Fruit fly (Drosophila melanogaster) whole organism, embryonic: ENCODE measurements around the gene CaMKII.

Experiments used
- BEAF-32 ChIP-seq: fragments of 200-800 bp; sonication (Bioruptor generic); optimal IDR thresholded peaks from 3 replicates; lab custom pipeline; 2017; ENCODE audit warnings: missing biosample characterization, missing genetic modification characterization, mild to moderate bottlenecking, moderate library complexity, missing genetic modification reagents
- BtbVII ChIP-seq: fragments of 200-800 bp; sonication (Bioruptor generic); optimal IDR thresholded peaks from 3 replicates; lab custom pipeline; 2017; ENCODE audit warnings: missing biosample characterization, mild to moderate bottlenecking, missing genetic modification characterization
- CG10267 ChIP-seq: fragments of 200-800 bp; sonication (Bioruptor generic); optimal IDR thresholded peaks from 2 replicates; lab custom pipeline; 2018; ENCODE audit warnings: missing biosample characterization, mild to moderate bottlenecking, missing genetic modification characterization, moderate library complexity
- CG10979 ChIP-seq: fragments of 200-800 bp; sonication (Bioruptor generic); optimal IDR thresholded peaks from 2 replicates; lab custom pipeline; 2018; ENCODE audit warnings: missing biosample characterization, mild to moderate bottlenecking, missing genetic modification characterization, moderate library complexity
- CG11504 ChIP-seq: fragments of 200-800 bp; sonication (Bioruptor generic); optimal IDR thresholded peaks from 3 replicates; lab custom pipeline; 2019; ENCODE audit warnings: missing biosample characterization, mild to moderate bottlenecking, missing genetic modification characterization, moderate library complexity
- CG11723 ChIP-seq: fragments of 200-800 bp; sonication (Bioruptor generic); optimal IDR thresholded peaks from 2 replicates; lab custom pipeline; 2017; ENCODE audit warnings: missing biosample characterization, mild to moderate bottlenecking, missing genetic modification characterization
- CG12391 ChIP-seq: fragments of 200-800 bp; sonication (Bioruptor generic); optimal IDR thresholded peaks from 3 replicates; lab custom pipeline; 2018; ENCODE audit warnings: missing biosample characterization, mild to moderate bottlenecking, missing genetic modification characterization, moderate library complexity
- CG13424 ChIP-seq: fragments of 200-800 bp; sonication (Bioruptor generic); optimal IDR thresholded peaks from 2 replicates; lab custom pipeline; 2019; ENCODE audit warnings: missing biosample characterization, mild to moderate bottlenecking, missing genetic modification characterization, moderate library complexity
- CG1603 ChIP-seq: fragments of 200-800 bp; sonication (Bioruptor generic); optimal IDR thresholded peaks from 2 replicates; lab custom pipeline; 2019; ENCODE audit warnings: missing biosample characterization, mild to moderate bottlenecking, missing genetic modification characterization, moderate library complexity
- CG17361 ChIP-seq: fragments of 200-800 bp; sonication (Bioruptor generic); IDR thresholded peaks from 3 replicates; pipeline ENCODE4 v1.3.6; 2022; ENCODE audit warnings: missing biosample characterization, missing genetic modification characterization
- CG17802 ChIP-seq: fragments of 200-800 bp; sonication (Bioruptor generic); optimal IDR thresholded peaks from 2 replicates; lab custom pipeline; 2018; ENCODE audit warnings: missing biosample characterization, mild to moderate bottlenecking, missing genetic modification characterization, moderate library complexity
- CG17829 ChIP-seq: fragments of 200-800 bp; optimal IDR thresholded peaks from 2 replicates; lab custom pipeline; 2019; ENCODE audit warnings: missing biosample characterization, mild to moderate bottlenecking, missing genetic modification characterization, moderate library complexity
- CG2116 ChIP-seq: fragments of 200-800 bp; sonication (Bioruptor generic); optimal IDR thresholded peaks from 3 replicates; lab custom pipeline; 2018; ENCODE audit warnings: missing biosample characterization, mild to moderate bottlenecking, missing genetic modification characterization
- CG2120 ChIP-seq: fragments of 200-800 bp; sonication (Bioruptor generic); optimal IDR thresholded peaks from 3 replicates; lab custom pipeline; 2016; ENCODE audit warnings: missing biosample characterization, missing genetic modification characterization
- CG30020 ChIP-seq: fragments of 200-800 bp; optimal IDR thresholded peaks from 2 replicates; lab custom pipeline; 2019; ENCODE audit warnings: missing biosample characterization, mild to moderate bottlenecking, missing genetic modification characterization, moderate library complexity
- CG30403 ChIP-seq: fragments of 200-800 bp; sonication (Bioruptor generic); optimal IDR thresholded peaks from 3 replicates; lab custom pipeline; 2016; ENCODE audit warnings: missing biosample characterization, missing genetic modification characterization
- CG33213 ChIP-seq: fragments of 200-800 bp; sonication (Bioruptor generic); optimal IDR thresholded peaks from 3 replicates; lab custom pipeline; 2016; ENCODE audit warnings: missing biosample characterization, missing genetic modification characterization
- CG3995 ChIP-seq: fragments of 200-800 bp; sonication (Bioruptor generic); optimal IDR thresholded peaks from 3 replicates; lab custom pipeline; 2016; ENCODE audit warnings: missing biosample characterization, missing genetic modification characterization
- CG8924 ChIP-seq: fragments of 200-800 bp; optimal IDR thresholded peaks from 3 replicates; lab custom pipeline; 2019; ENCODE audit warnings: missing biosample characterization, mild to moderate bottlenecking, missing genetic modification characterization, moderate library complexity
- CoRest ChIP-seq: fragments of 200-800 bp; sonication (Bioruptor generic); optimal IDR thresholded peaks from 3 replicates; lab custom pipeline; 2018; ENCODE audit warnings: missing biosample characterization, mild to moderate bottlenecking, missing genetic modification characterization, moderate library complexity
- Dfd ChIP-seq, 2 experiments: fragments of >200 bp; optimal IDR thresholded peaks; 2 replicates each; lab custom pipeline; 2017; ENCODE audit warnings: missing biosample characterization in 2 of 2, missing genetic modification characterization in 2 of 2
- Eip74EF ChIP-seq, 2 experiments: fragments of 200-800 bp in 1 of 2; fragments of >200 bp in 1 of 2; sonication (Bioruptor generic) in 1 of 2; optimal IDR thresholded peaks; 2 replicates each; lab custom pipeline; 2017 to 2019; ENCODE audit warnings: missing biosample characterization in 2 of 2, missing genetic modification characterization in 2 of 2, mild to moderate bottlenecking in 1 of 2, moderate library complexity in 1 of 2
- Elba2 ChIP-seq: fragments of 200-800 bp; sonication (Bioruptor generic); optimal IDR thresholded peaks from 3 replicates; lab custom pipeline; 2016; ENCODE audit warnings: missing biosample characterization, missing genetic modification characterization
- Ets65A ChIP-seq: fragments of 200-800 bp; sonication (Bioruptor generic); peaks from one replicate; lab custom pipeline; 2016; ENCODE audit warnings: missing biosample characterization, missing genetic modification characterization
- Ets97D ChIP-seq: fragments of 200-800 bp; sonication (Bioruptor generic); optimal IDR thresholded peaks from 3 replicates; lab custom pipeline; 2016; ENCODE audit warnings: missing biosample characterization, missing genetic modification characterization
- Fer1 ChIP-seq: fragments of 200-800 bp; sonication (Bioruptor generic); optimal IDR thresholded peaks from 2 replicates; lab custom pipeline; 2017; ENCODE audit warnings: missing biosample characterization, mild to moderate bottlenecking, missing genetic modification characterization
- Hsf ChIP-seq: fragments of 200-800 bp; sonication (Bioruptor generic); optimal IDR thresholded peaks from 3 replicates; lab custom pipeline; 2016; ENCODE audit warnings: missing biosample characterization, missing genetic modification characterization
- MESR4 ChIP-seq: fragments of 200-800 bp; sonication (Bioruptor generic); optimal IDR thresholded peaks from 2 replicates; lab custom pipeline; 2018; ENCODE audit warnings: missing biosample characterization, mild to moderate bottlenecking, missing genetic modification characterization, moderate library complexity
- Nf-YC ChIP-seq: fragments of 200-800 bp; optimal IDR thresholded peaks from 3 replicates; lab custom pipeline; 2019; ENCODE audit warnings: missing biosample characterization, mild to moderate bottlenecking, missing genetic modification characterization, moderate library complexity
- Pdp1 ChIP-seq, 2 experiments: fragments of 200-800 bp; sonication (Bioruptor generic); optimal IDR thresholded peaks; 3 replicates each; lab custom pipeline; 2016; ENCODE audit warnings: missing biosample characterization in 2 of 2, missing genetic modification characterization in 2 of 2, mild to moderate bottlenecking in 1 of 2, moderate library complexity in 1 of 2
- Sry-β ChIP-seq: fragments of 200-800 bp; sonication (Bioruptor generic); optimal IDR thresholded peaks from 2 replicates; lab custom pipeline; 2018; ENCODE audit warnings: missing biosample characterization, mild to moderate bottlenecking, missing genetic modification characterization, moderate library complexity
- YL-1 ChIP-seq: fragments of 200-800 bp; sonication (Bioruptor generic); optimal IDR thresholded peaks from 3 replicates; lab custom pipeline; 2017; ENCODE audit warnings: missing biosample characterization, mild to moderate bottlenecking, missing genetic modification characterization
- crol ChIP-seq: fragments of 200-800 bp; sonication (Bioruptor generic); IDR thresholded peaks from 2 replicates; pipeline ENCODE4 v1.3.6; 2022; ENCODE audit warnings: missing biosample characterization, missing genetic modification characterization
- dpn ChIP-seq, 2 experiments: fragments of 200-800 bp; sonication (Bioruptor generic); optimal IDR thresholded peaks; 3 replicates each; lab custom pipeline; 2016; ENCODE audit warnings: missing biosample characterization in 2 of 2, missing genetic modification characterization in 2 of 2
- eve ChIP-seq, 2 experiments: fragments of >200 bp; optimal IDR thresholded peaks; 2 replicates each; lab custom pipeline; 2017; ENCODE audit warnings: missing biosample characterization in 2 of 2, missing genetic modification characterization in 2 of 2
- ewg ChIP-seq: fragments of 200-800 bp; sonication (Bioruptor generic); optimal IDR thresholded peaks from 3 replicates; lab custom pipeline; 2017; ENCODE audit warnings: mild to moderate bottlenecking, missing biosample characterization, missing genetic modification reagents, missing genetic modification characterization
- gem ChIP-seq: fragments of 200-800 bp; sonication (Bioruptor generic); optimal IDR thresholded peaks from 2 replicates; lab custom pipeline; 2019; ENCODE audit warnings: missing biosample characterization, mild to moderate bottlenecking, missing genetic modification characterization, moderate library complexity
- gsb-n ChIP-seq: fragments of 200-800 bp; sonication (Bioruptor generic); optimal IDR thresholded peaks from 3 replicates; lab custom pipeline; 2018; ENCODE audit warnings: missing biosample characterization, mild to moderate bottlenecking, missing genetic modification characterization
- lilli ChIP-seq: fragments of 200-800 bp; sonication (Bioruptor generic); optimal IDR thresholded peaks from 3 replicates; lab custom pipeline; 2016; ENCODE audit warnings: missing biosample characterization, missing genetic modification characterization
- lola ChIP-seq, 3 experiments: fragments of >200 bp in 2 of 3; fragments of 200-800 bp in 1 of 3; sonication (Bioruptor generic) in 1 of 3; optimal IDR thresholded peaks; 2 replicates each; lab custom pipeline; 2017 to 2019; ENCODE audit warnings: missing biosample characterization in 3 of 3, missing genetic modification characterization in 3 of 3, mild to moderate bottlenecking in 1 of 3, moderate library complexity in 1 of 3
- nmo ChIP-seq: fragments of 200-800 bp; sonication (Bioruptor generic); optimal IDR thresholded peaks from 2 replicates; lab custom pipeline; 2018; ENCODE audit warnings: missing biosample characterization, mild to moderate bottlenecking, missing genetic modification characterization, moderate library complexity
- nom ChIP-seq: fragments of 200-800 bp; sonication (Bioruptor generic); optimal IDR thresholded peaks from 2 replicates; lab custom pipeline; 2017; ENCODE audit warnings: missing biosample characterization, missing genetic modification characterization, mild to moderate bottlenecking, moderate library complexity, missing genetic modification reagents
- otp ChIP-seq: fragments of 200-800 bp; sonication (Bioruptor generic); IDR thresholded peaks from 3 replicates; pipeline ENCODE4, ENCODE4 v1.3.6; 2022; ENCODE audit warnings: missing biosample characterization, missing genetic modification characterization
- pfk ChIP-seq: fragments of 200-800 bp; sonication (Bioruptor generic); optimal IDR thresholded peaks from 2 replicates; lab custom pipeline; 2018; ENCODE audit warnings: missing biosample characterization, mild to moderate bottlenecking, missing genetic modification characterization, moderate library complexity
- row ChIP-seq: fragments of 200-800 bp; sonication (Bioruptor generic); IDR thresholded peaks from 3 replicates; pipeline ENCODE4 v1.3.6; 2022; ENCODE audit warnings: missing biosample characterization, missing genetic modification characterization
- stc ChIP-seq: fragments of 200-800 bp; sonication (Bioruptor generic); IDR thresholded peaks from 2 replicates; pipeline ENCODE4 v1.3.6; 2022; ENCODE audit warnings: missing biosample characterization, missing genetic modification characterization
- sug ChIP-seq: fragments of 200-800 bp; optimal IDR thresholded peaks from 2 replicates; lab custom pipeline; 2019; ENCODE audit warnings: missing biosample characterization, mild to moderate bottlenecking, missing genetic modification characterization, moderate library complexity
- trem ChIP-seq: fragments of 200-800 bp; optimal IDR thresholded peaks from 3 replicates; lab custom pipeline; 2019; ENCODE audit warnings: missing biosample characterization, mild to moderate bottlenecking, missing genetic modification characterization, moderate library complexity

Gene CaMKII

DNA sequence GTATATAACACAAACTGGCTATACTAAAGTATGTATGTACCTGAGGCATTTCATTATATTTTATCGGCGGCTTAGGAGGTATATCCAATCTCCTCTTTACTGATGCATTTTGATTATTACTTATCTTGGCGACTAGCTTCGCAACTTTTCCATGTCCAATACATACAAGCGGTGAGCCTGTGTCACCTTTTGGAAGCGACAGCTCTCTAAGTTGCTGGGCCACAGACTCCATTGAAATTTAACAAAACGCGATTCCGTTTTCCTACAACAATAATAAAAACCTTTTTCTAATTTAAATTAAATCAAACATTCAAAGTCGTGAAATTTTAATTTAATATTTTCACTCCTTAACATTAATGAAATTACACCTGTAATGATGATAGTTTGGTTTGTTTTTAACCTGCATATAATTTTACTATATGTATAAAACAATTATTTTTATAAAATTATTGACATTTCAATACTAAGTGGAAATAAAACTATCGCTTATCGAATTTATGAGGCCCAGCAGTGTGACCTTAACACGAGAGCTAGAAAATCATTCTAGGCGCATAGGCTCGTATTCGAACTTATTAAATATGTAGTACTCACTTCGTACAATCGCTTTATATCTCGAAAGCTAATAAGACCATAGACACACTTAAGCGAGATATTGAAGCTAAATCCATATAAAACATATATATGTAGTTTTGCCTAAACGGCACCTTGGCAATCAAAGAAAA lies 7.0 kb upstream of the CaMKII start, which contains the start of gene apolpp:
Gene apolpp (plus strand): TSS at position 597 of the 722 bp plus-strand sequence.
- TF ChIP-seq sug: peak; percentile 19
- peak; percentile 69 for TF ChIP-seq nmo (GFP tag; lab: Kevin White, UChicago)
- peak; percentile 51 for TF ChIP-seq CoRest (tag; lab: Kevin White, UChicago)
- TF ChIP-seq Dfd (GFP tag; optimal IDR thresholded peaks at IDR 0.05; lab: Kevin White, UChicago): peak in 1 of 2 experiments; percentile 60
- peak in 1 of 2 experiments; percentile 50 for TF ChIP-seq Eip74EF (GFP tag; optimal IDR thresholded peaks at IDR 0.05; lab: Kevin White, UChicago)
- TF ChIP-seq CG30020: peak; percentile 99
- peak; percentile 24 for TF ChIP-seq Fer1 (GFP tag; lab: Kevin White, UChicago)
- peak; percentile 96 for TF ChIP-seq CG1603 (tag; lab: Kevin White, UChicago)
- TF ChIP-seq CG17361 (GFP tag; lab: Robert Waterston, UW): peak; percentile 68
- TF ChIP-seq YL-1 (GFP tag; lab: Kevin White, UChicago): peak; percentile 41
- TF ChIP-seq lilli (GFP tag; lab: Kevin White, UChicago): no peak
- TF ChIP-seq CG10979 (tag; lab: Kevin White, UChicago): no peak
- peak; percentile 42 for TF ChIP-seq CG2116
- peak; percentile 36 for TF ChIP-seq CG2120
- peak; percentile 87 for TF ChIP-seq row (GFP tag; lab: Robert Waterston, UW)
- peak; percentile 97 for TF ChIP-seq CG17802 (tag; lab: Kevin White, UChicago)
- TF ChIP-seq CG17829 (tag; lab: Kevin White, UChicago): peak; percentile 32
- TF ChIP-seq CG12391 (tag; lab: Kevin White, UChicago): peak; percentile 55
- TF ChIP-seq BtbVII (GFP tag; lab: Kevin White, UChicago): peak; percentile 26
- TF ChIP-seq crol (GFP tag; lab: Robert Waterston, UW): no peak
- peak; percentile 64 for TF ChIP-seq CG8924 (tag; lab: Kevin White, UChicago)
- peak; percentile 33 for TF ChIP-seq CG3995 (GFP tag; lab: Kevin White, UChicago)
- peak; percentile 10 for TF ChIP-seq Nf-YC (tag; lab: Kevin White, UChicago)
- peak; percentile 2 for TF ChIP-seq gsb-n (tag; lab: Kevin White, UChicago)
- TF ChIP-seq CG10267 (tag; lab: Kevin White, UChicago): peak; percentile 7
- no peak for TF ChIP-seq stc (GFP tag; lab: Robert Waterston, UW)
- peak; percentile 71 for TF ChIP-seq Ets97D (GFP tag; lab: Kevin White, UChicago)
- TF ChIP-seq CG13424 (tag; lab: Kevin White, UChicago): no peak
- peak in 1 of 2 experiments; percentile 28 for TF ChIP-seq dpn (GFP tag; optimal IDR thresholded peaks at IDR 0.05; lab: Kevin White, UChicago)
- TF ChIP-seq CG30403 (GFP tag; lab: Kevin White, UChicago): peak; percentile 14
- TF ChIP-seq nom (GFP tag; lab: Kevin White, UChicago): peak; percentile 31
- TF ChIP-seq ewg (GFP tag; lab: Kevin White, UChicago): peak; percentile 3
- TF ChIP-seq Pdp1 (GFP tag; optimal IDR thresholded peaks at IDR 0.05; lab: Kevin White, UChicago): no peak
- peak; percentile 46 for TF ChIP-seq trem (tag; lab: Kevin White, UChicago)
- peak; percentile 25 for TF ChIP-seq Hsf (GFP tag; lab: Kevin White, UChicago)
- TF ChIP-seq gem (tag; lab: Kevin White, UChicago): peak; percentile 37
- peak in 1 of 2 experiments; percentile 2 for TF ChIP-seq eve (GFP tag; optimal IDR thresholded peaks at IDR 0.05; lab: Kevin White, UChicago)
- TF ChIP-seq Elba2 (GFP tag; lab: Kevin White, UChicago): no peak
- no peak for TF ChIP-seq otp
- TF ChIP-seq lola (GFP tag; optimal IDR thresholded peaks at IDR 0.05; lab: Kevin White, UChicago): peak in 2 of 3 experiments; percentile 1 to 87
- peak; percentile 56 for TF ChIP-seq MESR4 (GFP tag; lab: Kevin White, UChicago)
- peak; percentile 33 for TF ChIP-seq CG11504
- peak; percentile 89 for TF ChIP-seq Ets65A (GFP tag; lab: Kevin White, UChicago)
- peak; percentile 59 for TF ChIP-seq pfk
- TF ChIP-seq Sry-β: peak; percentile 2
- peak; percentile 97 for TF ChIP-seq CG11723 (GFP tag; lab: Kevin White, UChicago)
- TF ChIP-seq CG33213 (GFP tag; lab: Kevin White, UChicago): peak; percentile 76
- TF ChIP-seq BEAF-32 (GFP tag; lab: Kevin White, UChicago): peak; percentile 63
